Fruit fly (Drosophila melanogaster) whole organism, embryonic: ENCODE results near the gene CG7739.

Experiments
- Adf1 ChIP-seq: fragments of 200-800 bp; sonication (Bioruptor generic); IDR thresholded peaks from 2 replicates; pipeline ENCODE4 v1.3.6; 2022; ENCODE audit warnings: missing biosample characterization, missing genetic modification characterization
- BtbVII ChIP-seq: fragments of 200-800 bp; sonication (Bioruptor generic); optimal IDR thresholded peaks from 3 replicates; lab custom pipeline; 2017; ENCODE audit warnings: missing biosample characterization, mild to moderate bottlenecking, missing genetic modification characterization
- CG10147 ChIP-seq: fragments of 200-800 bp; sonication (Bioruptor generic); optimal IDR thresholded peaks from 2 replicates; lab custom pipeline; 2019; ENCODE audit warnings: missing biosample characterization, mild to moderate bottlenecking, missing genetic modification characterization, moderate library complexity
- CG1024 ChIP-seq: fragments of 200-800 bp; sonication (Bioruptor generic); IDR thresholded peaks from 2 replicates; pipeline ENCODE4 v1.3.6; 2022; ENCODE audit warnings: missing biosample characterization, missing genetic modification characterization
- CG10274 ChIP-seq: fragments of 200-800 bp; sonication (Bioruptor generic); optimal IDR thresholded peaks from 3 replicates; lab custom pipeline; 2017; ENCODE audit warnings: missing biosample characterization, mild to moderate bottlenecking, missing genetic modification characterization
- CG10366 ChIP-seq: fragments of 200-800 bp; sonication (Bioruptor generic); IDR thresholded peaks from 2 replicates; pipeline ENCODE4 v1.3.6; 2022; ENCODE audit warnings: missing biosample characterization, missing genetic modification characterization
- CG10543 ChIP-seq: fragments of 200-800 bp; sonication (Bioruptor generic); optimal IDR thresholded peaks from 3 replicates; lab custom pipeline; 2017; ENCODE audit warnings: missing biosample characterization, mild to moderate bottlenecking, missing genetic modification characterization, moderate library complexity
- CG10979 ChIP-seq: fragments of 200-800 bp; sonication (Bioruptor generic); optimal IDR thresholded peaks from 2 replicates; lab custom pipeline; 2018; ENCODE audit warnings: missing biosample characterization, mild to moderate bottlenecking, missing genetic modification characterization, moderate library complexity
- CG11247 ChIP-seq: fragments of 200-800 bp; sonication (Bioruptor generic); IDR thresholded peaks from 2 replicates; pipeline ENCODE4 v1.3.6; 2022; ENCODE audit warnings: missing biosample characterization, missing genetic modification characterization
- CG11560 ChIP-seq: fragments of 200-800 bp; sonication (Bioruptor generic); IDR thresholded peaks from 3 replicates; pipeline ENCODE4 v1.3.6; 2022; ENCODE audit warnings: missing biosample characterization, missing genetic modification characterization
- CG12071 ChIP-seq: fragments of 200-800 bp; sonication (Bioruptor generic); optimal IDR thresholded peaks from 3 replicates; lab custom pipeline; 2018; ENCODE audit warnings: missing biosample characterization, mild to moderate bottlenecking, missing genetic modification characterization
- CG12744 ChIP-seq: fragments of 200-800 bp; sonication (Bioruptor generic); optimal IDR thresholded peaks from 2 replicates; lab custom pipeline; 2016; ENCODE audit warnings: missing biosample characterization, missing genetic modification characterization
- CG15011 ChIP-seq: fragments of 200-800 bp; sonication (Bioruptor generic); optimal IDR thresholded peaks from 3 replicates; lab custom pipeline; 2018; ENCODE audit warnings: missing biosample characterization, mild to moderate bottlenecking, missing genetic modification characterization
- CG15696 ChIP-seq: fragments of 200-800 bp; sonication (Bioruptor generic); optimal IDR thresholded peaks from 2 replicates; lab custom pipeline; 2019; ENCODE audit warnings: missing biosample characterization, mild to moderate bottlenecking, missing genetic modification characterization, moderate library complexity
- CG1603 ChIP-seq: fragments of 200-800 bp; sonication (Bioruptor generic); optimal IDR thresholded peaks from 2 replicates; lab custom pipeline; 2019; ENCODE audit warnings: missing biosample characterization, mild to moderate bottlenecking, missing genetic modification characterization, moderate library complexity
- CG2202 ChIP-seq: fragments of 200-800 bp; sonication (Bioruptor generic); optimal IDR thresholded peaks from 2 replicates; lab custom pipeline; 2018; ENCODE audit warnings: missing biosample characterization, mild to moderate bottlenecking, missing genetic modification characterization
- CG3065 ChIP-seq: fragments of 200-800 bp; sonication (Bioruptor generic); optimal IDR thresholded peaks from 2 replicates; lab custom pipeline; 2016; ENCODE audit warnings: missing biosample characterization, missing genetic modification characterization
- CG31388 ChIP-seq: fragments of 200-800 bp; sonication (Bioruptor generic); optimal IDR thresholded peaks from 2 replicates; lab custom pipeline; 2016; ENCODE audit warnings: missing biosample characterization, missing genetic modification characterization
- CG34224 ChIP-seq: fragments of 200-800 bp; sonication (Bioruptor generic); IDR thresholded peaks from 3 replicates; pipeline ENCODE4 v1.3.6; 2022; ENCODE audit warnings: missing biosample characterization, missing genetic modification characterization; ENCODE audit not compliant: partially characterized antibody
- CG5953 ChIP-seq: fragments of 200-800 bp; sonication (Bioruptor generic); IDR thresholded peaks from 2 replicates; pipeline ENCODE4 v1.3.6; 2022; ENCODE audit warnings: missing biosample characterization, missing genetic modification characterization
- CG9437 ChIP-seq: fragments of 200-800 bp; sonication (Bioruptor generic); optimal IDR thresholded peaks from 2 replicates; lab custom pipeline; 2018; ENCODE audit warnings: missing biosample characterization, mild to moderate bottlenecking, missing genetic modification characterization
- Chrac-16 ChIP-seq: fragments of 200-800 bp; sonication (Bioruptor generic); optimal IDR thresholded peaks from 3 replicates; lab custom pipeline; 2016; ENCODE audit warnings: missing biosample characterization, missing genetic modification characterization
- Dref ChIP-seq: fragments of 200-800 bp; sonication (Bioruptor generic); IDR thresholded peaks from 2 replicates; pipeline ENCODE4 v1.3.6; 2022; ENCODE audit warnings: missing biosample characterization, missing genetic modification characterization
- Gug ChIP-seq: fragments of 200-800 bp; sonication (Bioruptor generic); IDR thresholded peaks from 4 replicates; pipeline ENCODE4 v1.3.6; 2022; ENCODE audit warnings: missing biosample characterization, missing genetic modification characterization
- H2.0 ChIP-seq: fragments of 200-800 bp; sonication (Bioruptor generic); IDR thresholded peaks from 2 replicates; pipeline ENCODE4 v1.3.6; 2022; ENCODE audit warnings: missing biosample characterization, missing genetic modification characterization
- HLH3B ChIP-seq: fragments of 200-800 bp; sonication (Bioruptor generic); IDR thresholded peaks from 2 replicates; pipeline ENCODE4 v1.3.6; 2022; ENCODE audit warnings: missing biosample characterization, missing genetic modification characterization
- HLH54F ChIP-seq: fragments of 200-800 bp; sonication (Bioruptor generic); optimal IDR thresholded peaks from 3 replicates; lab custom pipeline; 2016; ENCODE audit warnings: missing biosample characterization, missing genetic modification characterization
- Hr51 ChIP-seq, 2 experiments: fragments of 200-800 bp; sonication (Bioruptor generic); optimal IDR thresholded peaks; 2 replicates in 1 of 2; 3 replicates in 1 of 2; lab custom pipeline; 2016 to 2018; ENCODE audit warnings: missing biosample characterization in 2 of 2, missing genetic modification characterization in 2 of 2, mild to moderate bottlenecking in 1 of 2, moderate library complexity in 1 of 2
- Lhr ChIP-seq: fragments of 200-800 bp; sonication (Bioruptor generic); optimal IDR thresholded peaks from 3 replicates; lab custom pipeline; 2017; ENCODE audit warnings: mild to moderate bottlenecking, missing biosample characterization, missing genetic modification reagents, missing genetic modification characterization
- MTF-1 ChIP-seq: fragments of 200-800 bp; sonication (Bioruptor generic); optimal IDR thresholded peaks from 2 replicates; lab custom pipeline; 2018; ENCODE audit warnings: missing biosample characterization, mild to moderate bottlenecking, missing genetic modification characterization, borderline replicate concordance
- NK7.1 ChIP-seq: fragments of 200-800 bp; sonication (Bioruptor generic); optimal IDR thresholded peaks from 3 replicates; lab custom pipeline; 2016; ENCODE audit warnings: missing biosample characterization, missing genetic modification characterization
- Oli ChIP-seq: fragments of 200-800 bp; sonication (Bioruptor generic); optimal IDR thresholded peaks from 2 replicates; lab custom pipeline; 2018; ENCODE audit warnings: missing biosample characterization, mild to moderate bottlenecking, missing genetic modification characterization, moderate library complexity
- Rfx ChIP-seq: fragments of 200-800 bp; sonication (Bioruptor generic); IDR thresholded peaks from 2 replicates; pipeline ENCODE4 v1.3.6; 2022; ENCODE audit warnings: missing biosample characterization, missing genetic modification characterization
- Spps ChIP-seq: fragments of 200-800 bp; sonication (Bioruptor generic); optimal IDR thresholded peaks from 2 replicates; lab custom pipeline; 2018; ENCODE audit warnings: missing biosample characterization, mild to moderate bottlenecking, missing genetic modification characterization
- al ChIP-seq: fragments of 200-800 bp; sonication (Bioruptor generic); IDR thresholded peaks from 2 replicates; pipeline ENCODE4 v1.3.6; 2022; ENCODE audit warnings: missing biosample characterization, missing genetic modification characterization
- ash1 ChIP-seq: fragments of 200-800 bp; sonication (Bioruptor generic); optimal IDR thresholded peaks from 2 replicates; lab custom pipeline; 2018; ENCODE audit warnings: missing biosample characterization, mild to moderate bottlenecking, missing genetic modification characterization
- bbx ChIP-seq: fragments of 200-800 bp; sonication (Bioruptor generic); IDR thresholded peaks from 2 replicates; pipeline ENCODE4 v1.3.6; 2022; ENCODE audit warnings: missing biosample characterization, missing genetic modification characterization; ENCODE audit not compliant: partially characterized antibody
- bowl ChIP-seq: fragments of 200-800 bp; sonication (Bioruptor generic); IDR thresholded peaks from 2 replicates; pipeline ENCODE4 v1.3.6; 2022; ENCODE audit warnings: missing biosample characterization, missing genetic modification characterization
- br ChIP-seq: fragments of >200 bp; optimal IDR thresholded peaks from 2 replicates; lab custom pipeline; 2017
- dimm ChIP-seq: fragments of 200-800 bp; sonication (Bioruptor generic); IDR thresholded peaks from 2 replicates; pipeline ENCODE4 v1.3.6; 2022; ENCODE audit warnings: missing biosample characterization, missing genetic modification characterization
- gt ChIP-seq: fragments of 200-800 bp; sonication (Bioruptor generic); IDR thresholded peaks from 2 replicates; pipeline ENCODE4 v1.3.6; 2022; ENCODE audit warnings: missing biosample characterization, missing genetic modification characterization
- mam ChIP-seq: fragments of 200-800 bp; sonication (Bioruptor generic); optimal IDR thresholded peaks from 3 replicates; lab custom pipeline; 2016; ENCODE audit warnings: missing biosample characterization, missing genetic modification characterization
- repo ChIP-seq: fragments of 200-800 bp; sonication (Bioruptor generic); optimal IDR thresholded peaks from 2 replicates; lab custom pipeline; 2016; ENCODE audit warnings: missing biosample characterization, missing genetic modification characterization
- sc ChIP-seq, 3 experiments: fragments of >200 bp in 2 of 3; fragments of 200-800 bp in 1 of 3; sonication (Bioruptor generic) in 1 of 3; optimal IDR thresholded peaks; 2 replicates in 2 of 3; 3 replicates in 1 of 3; lab custom pipeline; 2017; ENCODE audit warnings: mild to moderate bottlenecking in 1 of 3, missing biosample characterization in 1 of 3, missing genetic modification characterization in 1 of 3, missing genetic modification reagents in 1 of 3
- shn ChIP-seq: fragments of 200-800 bp; sonication (Bioruptor generic); optimal IDR thresholded peaks from 3 replicates; lab custom pipeline; 2016; ENCODE audit warnings: missing biosample characterization, missing genetic modification characterization
- sim ChIP-seq: fragments of 200-800 bp; sonication (Bioruptor generic); IDR thresholded peaks from 2 replicates; pipeline ENCODE4 v1.3.6; 2022; ENCODE audit warnings: missing biosample characterization, missing genetic modification characterization
- slp2 ChIP-seq: fragments of 200-800 bp; sonication (Bioruptor generic); optimal IDR thresholded peaks from 2 replicates; lab custom pipeline; 2016; ENCODE audit warnings: missing biosample characterization, missing genetic modification characterization
- tin ChIP-seq: fragments of 200-800 bp; sonication (Bioruptor generic); optimal IDR thresholded peaks from 3 replicates; lab custom pipeline; 2016; ENCODE audit warnings: missing biosample characterization, missing genetic modification characterization
- usp ChIP-seq: fragments of >200 bp; optimal IDR thresholded peaks from 2 replicates; lab custom pipeline; 2017; ENCODE audit warnings: missing biosample characterization, missing genetic modification characterization

Gene CG7739

DNA sequence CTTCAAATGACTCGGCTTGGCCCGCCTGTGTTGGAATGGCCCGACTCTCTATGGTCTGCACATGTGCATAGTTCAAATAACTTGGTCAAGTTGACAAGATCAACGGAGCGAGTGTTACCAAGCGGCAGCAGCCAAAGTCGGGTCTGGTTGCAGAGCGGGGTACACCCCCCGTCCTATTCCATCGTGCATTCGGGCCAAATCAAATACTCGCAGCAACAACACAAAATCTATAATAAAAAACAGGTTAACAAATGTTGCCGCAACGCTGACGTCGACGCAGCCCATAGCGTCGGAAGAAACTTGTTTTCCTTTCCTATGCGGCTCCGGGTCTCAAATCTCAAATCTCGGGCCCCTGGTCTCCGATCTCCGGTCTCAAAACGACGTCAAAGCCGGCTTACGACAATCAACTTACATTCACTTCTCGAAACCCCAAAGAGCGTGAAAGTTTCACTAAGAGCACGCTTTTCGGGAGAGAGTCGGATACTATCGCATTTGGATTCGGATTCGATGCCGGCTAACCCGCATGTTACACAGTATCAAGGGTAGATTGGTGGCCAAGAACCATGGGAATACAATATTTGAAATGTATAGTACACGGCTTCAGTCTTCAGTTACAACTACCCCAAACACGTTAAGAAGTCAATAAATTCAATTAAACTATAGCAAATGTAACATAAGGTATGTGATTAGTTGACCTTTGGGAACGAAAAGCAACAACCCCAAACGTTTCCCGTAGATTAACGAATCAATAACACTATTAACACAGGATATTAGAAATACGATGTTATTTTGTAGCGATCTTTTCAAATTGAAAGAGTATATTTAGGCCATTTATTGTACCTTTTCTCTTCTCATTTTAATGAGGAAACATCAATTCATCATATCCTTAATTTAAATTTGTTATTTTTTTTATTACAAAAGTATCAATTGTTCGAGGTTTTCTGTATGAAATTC is 28.3 kb downstream of the CG7739 start (continued):
- no peak for TF ChIP-seq dimm (GFP tag; lab: Robert Waterston, UW)
- TF ChIP-seq CG12071, result no peak
- TF ChIP-seq Lhr, result peak; percentile 26
- peak; percentile 28 for TF ChIP-seq CG2202 (tag; lab: Kevin White, UChicago)
- peak; percentile 39 for TF ChIP-seq CG10147 (GFP tag; lab: Kevin White, UChicago)
- TF ChIP-seq Chrac-16 (GFP tag; lab: Kevin White, UChicago), result peak; percentile 53
- peak; percentile 51 for TF ChIP-seq CG10366 (GFP tag; lab: Robert Waterston, UW)
- TF ChIP-seq CG11560, result peak; percentile 52; the same call in 1 of the 3 replicates
- no peak for TF ChIP-seq CG11247 (GFP tag; lab: Robert Waterston, UW)
- no peak for TF ChIP-seq bowl (GFP tag; lab: Robert Waterston, UW)
- peak; percentile 83 for TF ChIP-seq CG9437 (GFP tag; lab: Kevin White, UChicago)
- TF ChIP-seq HLH3B, result peak; percentile 41; the same call in 1 of the 2 replicates
- peak; percentile 57 for TF ChIP-seq CG15011 (GFP tag; lab: Kevin White, UChicago)
- TF ChIP-seq BtbVII (GFP tag; lab: Kevin White, UChicago), result peak; percentile 15
- peak; percentile 28 for TF ChIP-seq tin (GFP tag; lab: Kevin White, UChicago)
- TF ChIP-seq usp, result no peak
- TF ChIP-seq mam (GFP tag; lab: Kevin White, UChicago), result peak; percentile 62
- peak; percentile 44 for TF ChIP-seq CG1603
- TF ChIP-seq Hr51 (GFP tag; optimal IDR thresholded peaks at IDR 0.05; lab: Kevin White, UChicago), result peak in 1 of 2 experiments; percentile 77
- TF ChIP-seq al (GFP tag; lab: Robert Waterston, UW), result no peak
- TF ChIP-seq CG5953, result no peak
- peak; percentile 48 for TF ChIP-seq shn (GFP tag; lab: Kevin White, UChicago)
- no peak for TF ChIP-seq Dref (GFP tag; lab: Robert Waterston, UW)
- TF ChIP-seq CG10543 (GFP tag; lab: Kevin White, UChicago), result no peak
- peak; percentile 55; the same call in 2 of the 4 replicates for TF ChIP-seq Gug
- TF ChIP-seq CG31388, result no peak
- TF ChIP-seq repo, result no peak
- no peak for TF ChIP-seq CG12744 (GFP tag; lab: Kevin White, UChicago)
- TF ChIP-seq CG34224 (GFP tag; lab: Robert Waterston, UW), result peak; percentile 31; the same call in 1 of the 3 replicates
- peak; percentile 43 for TF ChIP-seq CG10274 (GFP tag; lab: Kevin White, UChicago)
- TF ChIP-seq CG3065, result no peak
- TF ChIP-seq MTF-1 (GFP tag; lab: Kevin White, UChicago), result no peak
- TF ChIP-seq bbx (GFP tag; lab: Robert Waterston, UW), result no peak
- no peak for TF ChIP-seq NK7.1 (GFP tag; lab: Kevin White, UChicago)
- peak; percentile 62 for TF ChIP-seq CG10979
- TF ChIP-seq gt (GFP tag; lab: Robert Waterston, UW), result no peak
- TF ChIP-seq br (lab: Kevin White, UChicago), result no peak
- TF ChIP-seq H2.0 (GFP tag; lab: Robert Waterston, UW), result peak; percentile 29; the same call in 1 of the 2 replicates
- TF ChIP-seq ash1, result no peak
- TF ChIP-seq sim (GFP tag; lab: Robert Waterston, UW), result no peak
- peak; percentile 41 for TF ChIP-seq slp2
- TF ChIP-seq HLH54F (GFP tag; lab: Kevin White, UChicago), result peak; percentile 68
- no peak for TF ChIP-seq CG1024 (GFP tag; lab: Robert Waterston, UW)
- peak; percentile 73 for TF ChIP-seq Adf1 (GFP tag; lab: Robert Waterston, UW)
- TF ChIP-seq CG15696 (tag; lab: Kevin White, UChicago), result peak; percentile 38
- TF ChIP-seq Oli, result peak; percentile 82
- no peak for TF ChIP-seq Spps (tag; lab: Kevin White, UChicago)
- no peak; the same call in 1 of the 2 replicates for TF ChIP-seq Rfx
- no peak for TF ChIP-seq sc (optimal IDR thresholded peaks at IDR 0.05; lab: Kevin White, UChicago)
- peak; percentile 39 for TF ChIP-seq sc (GFP tag; optimal IDR thresholded peaks at IDR 0.05; lab: Kevin White, UChicago)
